Fruit fly (Drosophila melanogaster) whole organism, pupa: ENCODE measurements around the gene CG15927.

Experiments used
- CG10348 ChIP-seq: fragments of 200-800 bp; sonication (Bioruptor generic); IDR thresholded peaks from 2 replicates; pipeline ENCODE4 v1.3.6; 2022; ENCODE audit warnings: missing biosample characterization, missing genetic modification characterization
- CG12605 ChIP-seq: fragments of 200-800 bp; sonication (Bioruptor generic); IDR thresholded peaks from 2 replicates; pipeline ENCODE4 v1.3.6; 2022; ENCODE audit warnings: missing biosample characterization, missing genetic modification characterization
- CG13204 ChIP-seq: fragments of 200-800 bp; sonication (Bioruptor generic); optimal IDR thresholded peaks from 2 replicates; lab custom pipeline; 2018; ENCODE audit warnings: missing biosample characterization, mild to moderate bottlenecking, missing genetic modification characterization, moderate library complexity
- CG14655 ChIP-seq: fragments of 200-800 bp; sonication (Bioruptor generic); optimal IDR thresholded peaks from 3 replicates; lab custom pipeline; 2017; ENCODE audit warnings: mild to moderate bottlenecking, missing biosample characterization, missing genetic modification reagents, missing genetic modification characterization
- CG15710 ChIP-seq: fragments of 200-800 bp; sonication (Bioruptor generic); optimal IDR thresholded peaks from 2 replicates; lab custom pipeline; 2018; ENCODE audit warnings: missing biosample characterization, mild to moderate bottlenecking, missing genetic modification characterization, moderate library complexity
- CG17806 ChIP-seq: fragments of 200-800 bp; sonication (Bioruptor generic); optimal IDR thresholded peaks from 2 replicates; lab custom pipeline; 2018; ENCODE audit warnings: missing biosample characterization, mild to moderate bottlenecking, missing genetic modification characterization, moderate library complexity
- CG32121 ChIP-seq: fragments of 200-800 bp; sonication (Bioruptor generic); IDR thresholded peaks from 2 replicates; pipeline ENCODE4 v1.3.6; 2022; ENCODE audit warnings: missing biosample characterization, missing genetic modification characterization
- CG34367 ChIP-seq: fragments of 200-800 bp; sonication (Bioruptor generic); optimal IDR thresholded peaks from 2 replicates; lab custom pipeline; 2018; ENCODE audit warnings: missing biosample characterization, mild to moderate bottlenecking, missing genetic modification characterization
- CG4496 ChIP-seq: fragments of 200-800 bp; sonication (Bioruptor generic); IDR thresholded peaks from 3 replicates; pipeline ENCODE4 v1.3.6; 2022; ENCODE audit warnings: missing biosample characterization, missing genetic modification characterization
- CG8159 ChIP-seq: fragments of 200-800 bp; sonication (Bioruptor generic); optimal IDR thresholded peaks from 3 replicates; lab custom pipeline; 2018; ENCODE audit warnings: missing biosample characterization, mild to moderate bottlenecking, missing genetic modification characterization, moderate library complexity
- CG8301 ChIP-seq: fragments of 200-800 bp; sonication (Bioruptor generic); optimal IDR thresholded peaks from 2 replicates; lab custom pipeline; 2018; ENCODE audit warnings: missing biosample characterization, mild to moderate bottlenecking, missing genetic modification characterization
- CG9948 ChIP-seq: fragments of 200-800 bp; sonication (Bioruptor generic); optimal IDR thresholded peaks from 2 replicates; lab custom pipeline; 2018; ENCODE audit warnings: missing biosample characterization, mild to moderate bottlenecking, missing genetic modification characterization, moderate library complexity
- D1 ChIP-seq: fragments of 200-800 bp; sonication (Bioruptor generic); optimal IDR thresholded peaks from 2 replicates; lab custom pipeline; 2018; ENCODE audit warnings: missing biosample characterization, mild to moderate bottlenecking, missing genetic modification characterization, moderate library complexity
- EcR ChIP-seq: fragments of 200-800 bp; sonication (Bioruptor generic); optimal IDR thresholded peaks from 3 replicates; lab custom pipeline; 2019; ENCODE audit warnings: missing biosample characterization, missing genetic modification characterization, mild to moderate bottlenecking, moderate library complexity, missing genetic modification reagents
- Ets98B ChIP-seq: fragments of 200-800 bp; sonication (Bioruptor generic); IDR thresholded peaks from 2 replicates; pipeline ENCODE4 v1.3.6; 2022; ENCODE audit warnings: missing biosample characterization, missing genetic modification characterization
- Pif1A ChIP-seq: fragments of 200-800 bp; sonication (Bioruptor generic); optimal IDR thresholded peaks from 3 replicates; lab custom pipeline; 2016; ENCODE audit warnings: missing biosample characterization, missing genetic modification characterization
- Pif1B ChIP-seq: fragments of 200-800 bp; sonication (Bioruptor generic); optimal IDR thresholded peaks from 3 replicates; lab custom pipeline; 2016; ENCODE audit warnings: missing biosample characterization, missing genetic modification characterization
- Snoo ChIP-seq: fragments of 200-800 bp; sonication (Bioruptor generic); optimal IDR thresholded peaks from 3 replicates; lab custom pipeline; 2017; ENCODE audit warnings: missing biosample characterization, mild to moderate bottlenecking, missing genetic modification characterization, inconsistent platforms
- fd96Ca ChIP-seq: fragments of 200-800 bp; sonication (Bioruptor generic); IDR thresholded peaks from 3 replicates; pipeline ENCODE4 v1.3.6; 2022; ENCODE audit warnings: missing biosample characterization, missing genetic modification characterization
- gl ChIP-seq: fragments of 200-800 bp; sonication (Bioruptor generic); optimal IDR thresholded peaks from 2 replicates; lab custom pipeline; 2018; ENCODE audit warnings: missing biosample characterization, mild to moderate bottlenecking, missing genetic modification characterization
- rn ChIP-seq: fragments of 200-800 bp; sonication (Bioruptor generic); IDR thresholded peaks from 2 replicates; pipeline ENCODE4 v1.3.6; 2022; ENCODE audit warnings: missing biosample characterization, missing genetic modification characterization

The CG15927 gene

DNA sequence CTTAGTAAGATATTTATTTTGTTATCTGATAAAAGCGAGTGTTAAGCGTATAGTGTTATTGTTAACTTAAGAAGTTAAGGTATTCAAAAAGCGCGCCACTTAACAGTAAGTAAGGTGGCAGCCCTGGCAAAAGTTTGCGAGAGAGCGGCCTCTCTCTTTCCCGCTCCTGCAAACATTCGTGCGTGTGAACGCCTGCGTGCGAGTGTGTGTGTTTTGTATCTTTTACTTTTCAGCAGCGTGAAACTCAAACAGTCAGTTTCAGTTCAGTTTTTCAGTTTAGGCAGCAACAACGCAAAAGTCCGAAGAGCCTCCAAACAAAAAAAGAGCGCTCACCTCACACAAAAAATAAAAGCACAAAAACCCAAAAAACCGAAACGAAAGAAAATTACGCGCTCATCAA lies 16.9 kb downstream of the CG15927 start:
- TF ChIP-seq rn (GFP tag; lab: Robert Waterston, UW) (no peak), Snoo (tag; lab: Kevin White, UChicago) (no peak), CG14655 (GFP tag; lab: Kevin White, UChicago) (no peak), CG34367 (tag; lab: Kevin White, UChicago) (no peak), CG32121 (peak; percentile 27; the same call in 1 of the 2 replicates), CG13204 (GFP tag; lab: Kevin White, UChicago) (no peak), CG10348 (GFP tag; lab: Robert Waterston, UW) (no peak), CG8301 (tag; lab: Kevin White, UChicago) (no peak), CG15710 (tag; lab: Kevin White, UChicago) (no peak), CG4496 (peak; percentile 68; the same call in 2 of the 3 replicates), CG17806 (no peak), Pif1A (GFP tag; lab: Kevin White, UChicago) (no peak), Pif1B (GFP tag; lab: Kevin White, UChicago) (no peak), fd96Ca (peak; percentile 58; the same call in 2 of the 3 replicates), D1 (tag; lab: Kevin White, UChicago) (no peak), CG9948 (tag; lab: Kevin White, UChicago) (no peak), CG8159 (tag; lab: Kevin White, UChicago) (no peak), EcR (no peak), CG12605 (GFP tag; lab: Robert Waterston, UW) (peak; percentile 46), gl (tag; lab: Kevin White, UChicago) (no peak), Ets98B (peak; percentile 27; the same call in 1 of the 2 replicates)

DNA sequence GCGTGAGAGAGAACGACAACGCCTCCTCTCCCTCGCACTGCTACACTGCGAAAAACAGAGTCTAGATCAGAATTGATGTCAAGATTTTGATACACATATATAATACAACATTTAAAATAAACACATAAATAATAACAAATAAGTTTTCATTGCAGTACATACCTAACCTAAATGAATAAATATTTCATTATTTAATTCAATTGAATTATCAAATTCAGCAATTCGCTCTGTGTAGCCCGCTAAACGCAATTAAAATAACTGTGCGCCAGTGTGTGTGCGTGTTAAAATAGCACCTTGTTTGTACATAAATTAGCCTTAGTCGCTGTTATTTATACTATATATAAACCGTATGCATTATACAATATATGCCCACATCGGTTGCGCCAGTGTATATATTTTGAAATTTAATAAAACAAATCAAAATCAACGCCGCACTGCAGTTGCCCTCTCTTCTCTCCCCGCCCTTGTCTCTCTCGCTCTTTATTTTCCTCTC lies 17.8 kb downstream of the CG15927 start:
- TF ChIP-seq CG8159 (tag; lab: Kevin White, UChicago) (peak; percentile 92), Ets98B (peak; percentile 95), CG8301 (tag; lab: Kevin White, UChicago) (peak; percentile 91), CG9948 (tag; lab: Kevin White, UChicago) (peak; percentile 90), Snoo (tag; lab: Kevin White, UChicago) (peak; percentile 92), CG32121 (peak; percentile 98), rn (GFP tag; lab: Robert Waterston, UW) (peak; percentile 91), CG10348 (GFP tag; lab: Robert Waterston, UW) (peak; percentile 83), fd96Ca (peak; percentile 91), CG4496 (peak; percentile 98), EcR (no peak), gl (tag; lab: Kevin White, UChicago) (peak; percentile 76), Pif1A (GFP tag; lab: Kevin White, UChicago) (peak; percentile 90), CG15710 (tag; lab: Kevin White, UChicago) (peak; percentile 89), D1 (tag; lab: Kevin White, UChicago) (peak; percentile 77), CG14655 (GFP tag; lab: Kevin White, UChicago) (peak; percentile 94), CG13204 (GFP tag; lab: Kevin White, UChicago) (peak; percentile 68), CG12605 (GFP tag; lab: Robert Waterston, UW) (peak; percentile 93), Pif1B (GFP tag; lab: Kevin White, UChicago) (peak; percentile 89), CG34367 (tag; lab: Kevin White, UChicago) (peak; percentile 85), CG17806 (peak; percentile 86)

- TF ChIP-seq CG32121, result peak; percentile 33; the same call in 1 of the 2 replicates
- TF ChIP-seq CG14655 (GFP tag; lab: Kevin White, UChicago), result peak; percentile 61
- TF ChIP-seq Pif1A (GFP tag; lab: Kevin White, UChicago), result no peak
- no peak for TF ChIP-seq Snoo (tag; lab: Kevin White, UChicago)
- no peak for TF ChIP-seq Ets98B
- TF ChIP-seq CG4496, result peak; percentile 41; the same call in 1 of the 3 replicates
- TF ChIP-seq CG9948 (tag; lab: Kevin White, UChicago), result peak; percentile 2
- no peak for TF ChIP-seq rn (GFP tag; lab: Robert Waterston, UW)
- 0 out of 2 replicates have a peak, but pooled peaks have one; percentile 19 for TF ChIP-seq CG12605 (GFP tag; lab: Robert Waterston, UW)
- peak; percentile 0 for TF ChIP-seq CG8159 (tag; lab: Kevin White, UChicago)
- TF ChIP-seq CG8301 (tag; lab: Kevin White, UChicago), result peak; percentile 32
Observed at dm6 chrX:12473953-12474468, 19.5 kb downstream of the CG15927 start.

DNA sequence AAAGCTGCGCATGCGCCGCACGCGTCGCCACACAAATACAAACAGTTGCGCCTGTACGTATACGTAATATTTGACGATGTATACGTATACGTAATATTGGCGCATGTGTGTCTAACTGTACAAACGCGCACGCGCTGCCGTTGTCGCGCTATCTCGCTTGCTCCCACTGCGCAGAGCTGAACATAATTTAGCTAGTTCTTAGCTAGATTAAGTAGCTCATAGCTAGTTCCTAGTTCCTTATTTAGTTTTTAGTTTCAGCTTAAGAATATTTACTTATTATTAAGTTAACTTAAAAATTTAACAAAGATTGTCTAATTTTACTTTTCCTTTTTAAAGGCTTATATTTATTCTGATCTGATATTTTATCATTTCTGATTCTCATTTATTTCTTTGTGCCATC lies 25.8 kb downstream of the CG15927 start:
- no peak for TF ChIP-seq CG9948 (tag; lab: Kevin White, UChicago)
- TF ChIP-seq EcR, result no peak
- TF ChIP-seq rn (GFP tag; lab: Robert Waterston, UW), result no peak
- no peak for TF ChIP-seq D1 (tag; lab: Kevin White, UChicago)
- no peak for TF ChIP-seq CG12605 (GFP tag; lab: Robert Waterston, UW)
- TF ChIP-seq CG14655 (GFP tag; lab: Kevin White, UChicago), result no peak
- TF ChIP-seq CG4496, result no peak
- no peak for TF ChIP-seq CG13204 (GFP tag; lab: Kevin White, UChicago)
- TF ChIP-seq Pif1B (GFP tag; lab: Kevin White, UChicago), result no peak
- no peak for TF ChIP-seq Snoo (tag; lab: Kevin White, UChicago)
- TF ChIP-seq Ets98B, result no peak
- TF ChIP-seq Pif1A (GFP tag; lab: Kevin White, UChicago), result no peak
- no peak for TF ChIP-seq fd96Ca
- TF ChIP-seq CG8159 (tag; lab: Kevin White, UChicago), result no peak
- TF ChIP-seq CG34367 (tag; lab: Kevin White, UChicago), result no peak
- TF ChIP-seq CG15710 (tag; lab: Kevin White, UChicago), result no peak
- no peak for TF ChIP-seq CG32121
- no peak for TF ChIP-seq CG10348 (GFP tag; lab: Robert Waterston, UW)
- TF ChIP-seq CG8301 (tag; lab: Kevin White, UChicago), result no peak
